Worm (Caenorhabditis elegans) whole organism, L1 larva: ENCODE measurements around the gene sups-1.

ENCODE experiments used
- aly-2 ChIP-seq: fragments of 150-350 bp; optimal IDR thresholded peaks from 2 replicates; lab custom pipeline; 2014; ENCODE audit warnings: missing biosample characterization, missing genetic modification characterization
- blmp-1 ChIP-seq: fragments of 150-350 bp; optimal IDR thresholded peaks from 2 replicates; lab custom pipeline; 2014; ENCODE audit warnings: missing biosample characterization, missing genetic modification characterization
- ceh-82 ChIP-seq, 3 experiments: fragments of 150-350 bp in 1 of 3; sonication (generic microtip) in 2 of 3; optimal IDR thresholded peaks; 2 replicates each; lab custom pipeline; 2014 to 2017; ENCODE audit warnings: missing biosample characterization in 3 of 3, missing genetic modification characterization in 3 of 3
- egl-27 ChIP-seq, 2 experiments: fragments of 150-350 bp in 1 of 2; sonication (generic microtip); optimal IDR thresholded peaks; 3 replicates each; lab custom pipeline; 2017 to 2018; ENCODE audit warnings: missing biosample characterization in 2 of 2, missing genetic modification characterization in 2 of 2, missing genetic modification reagents in 2 of 2
- lsy-2 ChIP-seq, 2 experiments: fragments of 150-350 bp; optimal IDR thresholded peaks; 2 replicates each; lab custom pipeline; 2014; ENCODE audit warnings: missing biosample characterization in 2 of 2, missing genetic modification characterization in 2 of 2
- pqm-1 ChIP-seq: sonication (generic microtip); optimal IDR thresholded peaks from 3 replicates; lab custom pipeline; 2017; ENCODE audit warnings: missing biosample characterization, missing genetic modification characterization
- sptf-1 ChIP-seq: fragments of 150-350 bp; optimal IDR thresholded peaks from 2 replicates; lab custom pipeline; 2014; ENCODE audit warnings: missing biosample characterization, missing genetic modification characterization
- unc-62 ChIP-seq: fragments of 150-350 bp; optimal IDR thresholded peaks from 2 replicates; lab custom pipeline; 2014; ENCODE audit warnings: missing biosample characterization, missing genetic modification reagents, missing genetic modification characterization

DNA sequence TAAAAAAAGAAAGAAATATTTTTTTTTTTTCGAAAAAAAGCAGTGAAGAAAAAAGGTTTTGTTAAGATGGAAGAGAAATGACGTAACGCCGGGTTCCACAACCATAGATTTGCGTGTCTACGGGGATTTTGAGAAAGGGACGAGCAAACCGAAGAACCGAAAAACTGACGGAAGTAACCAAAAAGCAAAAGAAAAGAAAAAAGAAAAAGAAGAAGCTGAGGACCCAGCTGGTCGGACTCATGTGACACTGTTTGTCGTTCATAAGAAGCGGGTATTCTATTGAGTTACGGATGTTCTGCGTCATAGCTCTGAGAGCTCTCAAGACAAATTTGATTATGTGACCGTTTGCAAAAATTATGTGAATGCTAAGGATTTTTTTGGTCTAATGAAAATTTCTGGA is 21.2 kb upstream of the sups-1 start:
- no peak for TF ChIP-seq pqm-1 (tag; lab: Kevin White, UChicago)
- no peak for TF ChIP-seq blmp-1 (tag; lab: Kevin White, UChicago)
- peak in 1 of 3 experiments; percentile 29 for TF ChIP-seq ceh-82 (tag; optimal IDR thresholded peaks at IDR 0.05; lab: Kevin White, UChicago)
- no peak for TF ChIP-seq egl-27 (tag; optimal IDR thresholded peaks at IDR 0.05; lab: Kevin White, UChicago)
- no peak for TF ChIP-seq sptf-1 (tag; lab: Kevin White, UChicago)
- peak; percentile 11 to 15 for TF ChIP-seq lsy-2 (tag; optimal IDR thresholded peaks at IDR 0.05; lab: Kevin White, UChicago)
- no peak for TF ChIP-seq unc-62 (GFP tag; lab: Kevin White, UChicago)
- TF ChIP-seq aly-2 (tag; lab: Kevin White, UChicago), result no peak
